Worm (Caenorhabditis elegans) whole organism, L4/young adult: ENCODE results near the gene F33E11.3.

Source experiments
- W03F9.2 ChIP-seq: fragments of 150-350 bp; optimal IDR thresholded peaks from 2 replicates; lab custom pipeline; 2014; ENCODE audit warnings: missing biosample characterization, missing genetic modification characterization
- dao-5 ChIP-seq: sonication (generic microtip); optimal IDR thresholded peaks from 2 replicates; lab custom pipeline; 2016; ENCODE audit warnings: missing genotype, missing genetic modification characterization, moderate library complexity, missing compliant biosample characterization
- him-1 ChIP-seq: sonication (generic microtip); optimal IDR thresholded peaks from 2 replicates; lab custom pipeline; 2016; ENCODE audit warnings: missing genotype, missing genetic modification reagents, missing genetic modification characterization, missing compliant biosample characterization

DNA sequence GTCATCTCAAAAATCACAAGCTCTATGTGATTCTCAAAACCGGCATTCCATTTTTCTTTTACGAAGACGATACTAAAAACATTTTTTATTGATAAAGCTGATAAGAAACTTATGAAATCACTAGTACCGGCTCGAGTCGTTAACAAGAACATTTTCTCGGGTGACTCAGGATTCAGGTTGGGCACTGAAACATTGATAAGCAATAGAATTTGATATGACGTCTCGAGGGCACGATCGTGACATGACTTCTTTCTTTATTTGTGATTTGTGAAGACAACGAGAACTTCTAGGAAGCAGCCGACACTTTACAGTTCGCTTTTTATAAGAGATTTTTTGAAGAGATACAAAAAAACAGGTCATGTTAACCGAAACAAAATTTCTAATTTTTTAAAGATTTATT, 29.2 kb upstream of the F33E11.3 start:
- TF ChIP-seq dao-5 (no peak), him-1 (tag; lab: Kevin White, UChicago) (no peak), W03F9.2 (tag; lab: Kevin White, UChicago) (no peak)
